Fruit fly (Drosophila melanogaster) whole organism, embryonic: ENCODE data around the gene Rpp14a.

ENCODE experiments used
- ATbp ChIP-seq: fragments of 200-800 bp; sonication (Bioruptor generic); optimal IDR thresholded peaks from 2 replicates; lab custom pipeline; 2017; ENCODE audit warnings: missing biosample characterization, mild to moderate bottlenecking, missing genetic modification characterization, missing genetic modification reagents
- CG10147 ChIP-seq: fragments of 200-800 bp; sonication (Bioruptor generic); optimal IDR thresholded peaks from 2 replicates; lab custom pipeline; 2019; ENCODE audit warnings: missing biosample characterization, mild to moderate bottlenecking, missing genetic modification characterization, moderate library complexity
- CG10431 ChIP-seq: fragments of 200-800 bp; sonication (Bioruptor generic); optimal IDR thresholded peaks from 3 replicates; lab custom pipeline; 2018; ENCODE audit warnings: missing biosample characterization, mild to moderate bottlenecking, missing genetic modification characterization
- CG11560 ChIP-seq: fragments of 200-800 bp; sonication (Bioruptor generic); IDR thresholded peaks from 3 replicates; pipeline ENCODE4 v1.3.6; 2022; ENCODE audit warnings: missing biosample characterization, missing genetic modification characterization
- CG13775 ChIP-seq: fragments of 200-800 bp; sonication (Bioruptor generic); optimal IDR thresholded peaks from 3 replicates; lab custom pipeline; 2017; ENCODE audit warnings: missing biosample characterization, mild to moderate bottlenecking, missing genetic modification characterization
- CG14667 ChIP-seq: fragments of 200-800 bp; sonication (Bioruptor generic); IDR thresholded peaks from 2 replicates; pipeline ENCODE4 v1.3.6; 2022; ENCODE audit warnings: missing biosample characterization, missing genetic modification characterization
- CG14710 ChIP-seq: fragments of 200-800 bp; sonication (Bioruptor generic); optimal IDR thresholded peaks from 3 replicates; lab custom pipeline; 2019; ENCODE audit warnings: missing biosample characterization, mild to moderate bottlenecking, missing genetic modification characterization, moderate library complexity
- CG15601 ChIP-seq: fragments of 200-800 bp; sonication (Bioruptor generic); optimal IDR thresholded peaks from 3 replicates; lab custom pipeline; 2019; ENCODE audit warnings: missing biosample characterization, mild to moderate bottlenecking, missing genetic modification characterization, moderate library complexity
- CG15696 ChIP-seq: fragments of 200-800 bp; sonication (Bioruptor generic); optimal IDR thresholded peaks from 2 replicates; lab custom pipeline; 2019; ENCODE audit warnings: missing biosample characterization, mild to moderate bottlenecking, missing genetic modification characterization, moderate library complexity
- CG16815 ChIP-seq: fragments of 200-800 bp; sonication (Bioruptor generic); optimal IDR thresholded peaks from 3 replicates; lab custom pipeline; 2017; ENCODE audit warnings: missing biosample characterization, mild to moderate bottlenecking, missing genetic modification characterization
- CG17359 ChIP-seq: fragments of 200-800 bp; sonication (Bioruptor generic); optimal IDR thresholded peaks from 3 replicates; lab custom pipeline; 2018; ENCODE audit warnings: missing biosample characterization, mild to moderate bottlenecking, missing genetic modification characterization, moderate library complexity
- CG2116 ChIP-seq: fragments of 200-800 bp; sonication (Bioruptor generic); optimal IDR thresholded peaks from 3 replicates; lab custom pipeline; 2018; ENCODE audit warnings: missing biosample characterization, mild to moderate bottlenecking, missing genetic modification characterization
- CG31365 ChIP-seq: fragments of 200-800 bp; sonication (Bioruptor generic); optimal IDR thresholded peaks from 2 replicates; lab custom pipeline; 2018; ENCODE audit warnings: missing biosample characterization, mild to moderate bottlenecking, missing genetic modification characterization
- CG33213 ChIP-seq: fragments of 200-800 bp; sonication (Bioruptor generic); optimal IDR thresholded peaks from 3 replicates; lab custom pipeline; 2016; ENCODE audit warnings: missing biosample characterization, missing genetic modification characterization
- CG3407 ChIP-seq: fragments of 200-800 bp; sonication (Bioruptor generic); optimal IDR thresholded peaks from 2 replicates; lab custom pipeline; 2018; ENCODE audit warnings: missing biosample characterization, mild to moderate bottlenecking, missing genetic modification characterization
- CG4820 ChIP-seq: fragments of 200-800 bp; sonication (Bioruptor generic); optimal IDR thresholded peaks from 3 replicates; lab custom pipeline; 2016; ENCODE audit warnings: missing biosample characterization, missing genetic modification characterization
- CG6175 ChIP-seq: fragments of 200-800 bp; sonication (Bioruptor generic); IDR thresholded peaks from 3 replicates; pipeline ENCODE4 v1.3.6; 2022; ENCODE audit warnings: missing biosample characterization, missing genetic modification characterization
- CG6683 ChIP-seq: fragments of 200-800 bp; sonication (Bioruptor generic); optimal IDR thresholded peaks from 2 replicates; lab custom pipeline; 2017; ENCODE audit warnings: missing biosample characterization, mild to moderate bottlenecking, missing genetic modification characterization, missing genetic modification reagents
- CG6791 ChIP-seq: fragments of 200-800 bp; sonication (Bioruptor generic); IDR thresholded peaks from 3 replicates; pipeline ENCODE4 v1.3.6; 2022; ENCODE audit warnings: missing biosample characterization, missing genetic modification characterization; ENCODE audit not compliant: partially characterized antibody
- CG9797 ChIP-seq: fragments of 200-800 bp; sonication (Bioruptor generic); optimal IDR thresholded peaks from 3 replicates; lab custom pipeline; 2018; ENCODE audit warnings: missing biosample characterization, mild to moderate bottlenecking, missing genetic modification characterization
- Drgx ChIP-seq: fragments of 200-800 bp; sonication (Bioruptor generic); IDR thresholded peaks from 2 replicates; pipeline ENCODE4 v1.3.6; 2022; ENCODE audit warnings: missing biosample characterization, missing genetic modification characterization
- HLHmδ ChIP-seq: fragments of 200-800 bp; sonication (Bioruptor generic); optimal IDR thresholded peaks from 2 replicates; lab custom pipeline; 2018; ENCODE audit warnings: missing biosample characterization, mild to moderate bottlenecking, missing genetic modification characterization, moderate library complexity
- Hr78 ChIP-seq, 2 experiments: fragments of 200-800 bp in 1 of 2; fragments of >200 bp in 1 of 2; sonication (Bioruptor generic) in 1 of 2; optimal IDR thresholded peaks; 2 replicates each; lab custom pipeline; 2017 to 2019; ENCODE audit warnings: missing biosample characterization in 2 of 2, missing genetic modification characterization in 2 of 2, mild to moderate bottlenecking in 1 of 2, moderate library complexity in 1 of 2
- MBD-R2 ChIP-seq: fragments of 200-800 bp; sonication (Bioruptor generic); IDR thresholded peaks from 2 replicates; pipeline ENCODE4 v1.3.6; 2022; ENCODE audit warnings: missing biosample characterization, missing genetic modification characterization
- MESR4 ChIP-seq: fragments of 200-800 bp; sonication (Bioruptor generic); optimal IDR thresholded peaks from 2 replicates; lab custom pipeline; 2018; ENCODE audit warnings: missing biosample characterization, mild to moderate bottlenecking, missing genetic modification characterization, moderate library complexity
- Mad ChIP-seq: fragments of 200-800 bp; sonication (Bioruptor generic); optimal IDR thresholded peaks from 2 replicates; lab custom pipeline; 2016; ENCODE audit warnings: missing biosample characterization, missing genetic modification characterization
- Max ChIP-seq: fragments of 200-800 bp; sonication (Bioruptor generic); optimal IDR thresholded peaks from 2 replicates; lab custom pipeline; 2016; ENCODE audit warnings: missing biosample characterization, mild to moderate bottlenecking, missing genetic modification characterization
- Mrtf ChIP-seq: fragments of 200-800 bp; sonication (Bioruptor generic); IDR thresholded peaks from 3 replicates; pipeline ENCODE4 v1.3.6; 2022; ENCODE audit warnings: missing biosample characterization, missing genetic modification characterization
- NFAT ChIP-seq: fragments of 200-800 bp; sonication (Bioruptor generic); IDR thresholded peaks from 2 replicates; pipeline ENCODE4 v1.3.6; 2022; ENCODE audit warnings: missing biosample characterization, missing genetic modification characterization
- Pdp1 ChIP-seq, 2 experiments: fragments of 200-800 bp; sonication (Bioruptor generic); optimal IDR thresholded peaks; 3 replicates each; lab custom pipeline; 2016; ENCODE audit warnings: missing biosample characterization in 2 of 2, missing genetic modification characterization in 2 of 2, mild to moderate bottlenecking in 1 of 2, moderate library complexity in 1 of 2
- Ptx1 ChIP-seq: fragments of 200-800 bp; sonication (Bioruptor generic); IDR thresholded peaks from 2 replicates; pipeline ENCODE4 v1.3.6; 2022; ENCODE audit warnings: missing biosample characterization, missing genetic modification characterization
- Sox100B ChIP-seq: fragments of 200-800 bp; sonication (Bioruptor generic); optimal IDR thresholded peaks from 3 replicates; lab custom pipeline; 2018; ENCODE audit warnings: missing biosample characterization, mild to moderate bottlenecking, missing genetic modification characterization
- Sry-δ ChIP-seq: fragments of 200-800 bp; sonication (Bioruptor generic); optimal IDR thresholded peaks from 2 replicates; lab custom pipeline; 2016; ENCODE audit warnings: missing biosample characterization, missing genetic modification characterization
- ab ChIP-seq: fragments of 200-800 bp; sonication (Bioruptor generic); optimal IDR thresholded peaks from 2 replicates; lab custom pipeline; 2016; ENCODE audit warnings: missing biosample characterization, missing genetic modification characterization
- ase ChIP-seq: fragments of 200-800 bp; sonication (Bioruptor generic); IDR thresholded peaks from 3 replicates; pipeline ENCODE4 v1.3.6; 2022; ENCODE audit warnings: missing biosample characterization, missing genetic modification characterization
- bab2 ChIP-seq: fragments of 200-800 bp; sonication (Bioruptor generic); optimal IDR thresholded peaks from 2 replicates; lab custom pipeline; 2016; ENCODE audit warnings: missing biosample characterization, missing genetic modification characterization
- caup ChIP-seq: fragments of 200-800 bp; sonication (Bioruptor generic); optimal IDR thresholded peaks from 3 replicates; lab custom pipeline; 2017; ENCODE audit warnings: missing biosample characterization, mild to moderate bottlenecking, missing genetic modification characterization, moderate library complexity; ENCODE audit not compliant: severe bottlenecking
- chn ChIP-seq: fragments of 200-800 bp; sonication (Bioruptor generic); optimal IDR thresholded peaks from 2 replicates; lab custom pipeline; 2016; ENCODE audit warnings: missing biosample characterization, missing genetic modification characterization
- ci ChIP-seq: fragments of 200-800 bp; sonication (Bioruptor generic); IDR thresholded peaks from 3 replicates; pipeline ENCODE4 v1.3.6; 2022; ENCODE audit warnings: missing biosample characterization, missing genetic modification characterization
- disco-r ChIP-seq: fragments of 200-800 bp; sonication (Bioruptor generic); optimal IDR thresholded peaks from 2 replicates; lab custom pipeline; 2016; ENCODE audit warnings: missing biosample characterization, missing genetic modification characterization
- ham ChIP-seq: fragments of 200-800 bp; sonication (Bioruptor generic); IDR thresholded peaks from 2 replicates; pipeline ENCODE4 v1.3.6; 2022; ENCODE audit warnings: missing biosample characterization, missing genetic modification characterization
- nau ChIP-seq: fragments of 200-800 bp; sonication (Bioruptor generic); optimal IDR thresholded peaks from 3 replicates; lab custom pipeline; 2017; ENCODE audit warnings: missing biosample characterization, mild to moderate bottlenecking, missing genetic modification characterization, missing genetic modification reagents
- nom ChIP-seq: fragments of 200-800 bp; sonication (Bioruptor generic); optimal IDR thresholded peaks from 2 replicates; lab custom pipeline; 2017; ENCODE audit warnings: missing biosample characterization, missing genetic modification characterization, mild to moderate bottlenecking, moderate library complexity, missing genetic modification reagents
- otp ChIP-seq: fragments of 200-800 bp; sonication (Bioruptor generic); IDR thresholded peaks from 3 replicates; pipeline ENCODE4, ENCODE4 v1.3.6; 2022; ENCODE audit warnings: missing biosample characterization, missing genetic modification characterization
- pfk ChIP-seq: fragments of 200-800 bp; sonication (Bioruptor generic); optimal IDR thresholded peaks from 2 replicates; lab custom pipeline; 2018; ENCODE audit warnings: missing biosample characterization, mild to moderate bottlenecking, missing genetic modification characterization, moderate library complexity
- pzg ChIP-seq: fragments of 200-800 bp; sonication (Bioruptor generic); optimal IDR thresholded peaks from 3 replicates; lab custom pipeline; 2018; ENCODE audit warnings: missing biosample characterization, mild to moderate bottlenecking, missing genetic modification characterization, moderate library complexity
- rib ChIP-seq: fragments of 200-800 bp; sonication (Bioruptor generic); IDR thresholded peaks from 2 replicates; pipeline ENCODE4 v1.3.6; 2022; ENCODE audit warnings: missing biosample characterization, missing genetic modification characterization
- sens ChIP-seq: fragments of 200-800 bp; sonication (Bioruptor generic); peaks from one replicate; lab custom pipeline; 2016; ENCODE audit warnings: missing biosample characterization, missing genetic modification characterization
- seq ChIP-seq: fragments of 200-800 bp; sonication (Bioruptor generic); IDR thresholded peaks from 2 replicates; pipeline ENCODE4 v1.3.6; 2022; ENCODE audit warnings: missing biosample characterization, missing genetic modification characterization
- sug ChIP-seq: fragments of 200-800 bp; optimal IDR thresholded peaks from 2 replicates; lab custom pipeline; 2019; ENCODE audit warnings: missing biosample characterization, mild to moderate bottlenecking, missing genetic modification characterization, moderate library complexity
- usp ChIP-seq: fragments of >200 bp; optimal IDR thresholded peaks from 2 replicates; lab custom pipeline; 2017; ENCODE audit warnings: missing biosample characterization, missing genetic modification characterization
- vfl ChIP-seq: fragments of 200-800 bp; sonication (Bioruptor generic); optimal IDR thresholded peaks from 2 replicates; lab custom pipeline; 2016; ENCODE audit warnings: missing biosample characterization, missing genetic modification characterization

Rpp14a gene

dm6 chr3R:30013909-30014308, 42.8 kb upstream of the Rpp14a start (continued):
- TF ChIP-seq CG33213 (no peak), CG3407 (GFP tag; lab: Kevin White, UChicago) (no peak), Sox100B (GFP tag; lab: Kevin White, UChicago) (no peak), Sry-δ (GFP tag; lab: Kevin White, UChicago) (no peak), CG10147 (no peak), MBD-R2 (GFP tag; lab: Robert Waterston, UW) (no peak), rib (GFP tag; lab: Robert Waterston, UW) (no peak), CG16815 (GFP tag; lab: Kevin White, UChicago) (no peak), pfk (GFP tag; lab: Kevin White, UChicago) (no peak), CG14710 (tag; lab: Kevin White, UChicago) (no peak), sens (peak; percentile 33), nom (GFP tag; lab: Kevin White, UChicago) (peak; percentile 98), CG6683 (GFP tag; lab: Kevin White, UChicago) (no peak), CG14667 (GFP tag; lab: Robert Waterston, UW) (no peak), CG4820 (no peak), HLHmδ (GFP tag; lab: Kevin White, UChicago) (no peak), usp (no peak), Drgx (peak; percentile 66), CG31365 (tag; lab: Kevin White, UChicago) (no peak), Hr78 (GFP tag; optimal IDR thresholded peaks at IDR 0.05; lab: Kevin White, UChicago) (no peak), ATbp (GFP tag; lab: Kevin White, UChicago) (no peak), Max (GFP tag; lab: Kevin White, UChicago) (no peak), CG17359 (tag; lab: Kevin White, UChicago) (no peak), ase (GFP tag; lab: Robert Waterston, UW) (no peak), NFAT (GFP tag; lab: Robert Waterston, UW) (no peak), disco-r (no peak)

dm6 chr3R:30014480-30014879, 42.2 kb upstream of the Rpp14a start:
- no peak for TF ChIP-seq CG11560 (tag; lab: Robert Waterston, UW)
- TF ChIP-seq chn (GFP tag; lab: Kevin White, UChicago): no peak
- TF ChIP-seq Mad (GFP tag; lab: Kevin White, UChicago): no peak
- no peak for TF ChIP-seq CG13775 (GFP tag; lab: Kevin White, UChicago)
- TF ChIP-seq ab (GFP tag; lab: Kevin White, UChicago): no peak
- TF ChIP-seq otp (GFP tag; lab: Robert Waterston, UW): no peak
- TF ChIP-seq Ptx1 (GFP tag; lab: Robert Waterston, UW): no peak
- TF ChIP-seq vfl: no peak
- no peak for TF ChIP-seq MESR4 (GFP tag; lab: Kevin White, UChicago)
- no peak for TF ChIP-seq CG17359 (tag; lab: Kevin White, UChicago)
- TF ChIP-seq caup: no peak
- 0 out of 3 replicates have a peak, but pooled peaks have one; percentile 8 for TF ChIP-seq CG6791 (GFP tag; lab: Robert Waterston, UW)
- TF ChIP-seq CG10431 (GFP tag; lab: Kevin White, UChicago): no peak
- peak; percentile 31 for TF ChIP-seq sug
- TF ChIP-seq CG9797 (GFP tag; lab: Kevin White, UChicago): no peak
- TF ChIP-seq ci (GFP tag; lab: Robert Waterston, UW): peak; percentile 21; the same call in 1 of the 3 replicates
- TF ChIP-seq seq: no peak
- no peak for TF ChIP-seq pzg (GFP tag; lab: Kevin White, UChicago)
- TF ChIP-seq CG15601: no peak
- no peak for TF ChIP-seq Mrtf (GFP tag; lab: Robert Waterston, UW)
- no peak for TF ChIP-seq CG15696 (tag; lab: Kevin White, UChicago)
- TF ChIP-seq nau (GFP tag; lab: Kevin White, UChicago): no peak
- TF ChIP-seq CG6175 (GFP tag; lab: Robert Waterston, UW): no peak
- no peak for TF ChIP-seq bab2 (GFP tag; lab: Kevin White, UChicago)
- no peak for TF ChIP-seq ham
- TF ChIP-seq Pdp1 (GFP tag; optimal IDR thresholded peaks at IDR 0.05; lab: Kevin White, UChicago): peak in 1 of 2 experiments; percentile 91
- no peak for TF ChIP-seq CG2116
